Worm (Caenorhabditis elegans) whole organism, L3 larva: ENCODE data around the gene ZK512.4.

Experiments used
- R02D3.7 ChIP-seq: fragments of 150-350 bp; optimal IDR thresholded peaks from 2 replicates; lab custom pipeline; 2014; ENCODE audit warnings: missing biosample characterization, missing genetic modification characterization
- aly-2 ChIP-seq: fragments of 150-350 bp; optimal IDR thresholded peaks from 2 replicates; lab custom pipeline; 2014; ENCODE audit warnings: missing biosample characterization, missing genetic modification characterization
- ama-1 ChIP-seq: fragments of 150-350 bp; optimal IDR thresholded peaks from 2 replicates; lab custom pipeline; 2018
- ceh-16 ChIP-seq: sonication (generic microtip); optimal IDR thresholded peaks from 2 replicates; lab custom pipeline; 2017; ENCODE audit warnings: missing biosample characterization, missing genetic modification characterization
- ceh-28 ChIP-seq: fragments of 150-350 bp; optimal IDR thresholded peaks from 2 replicates; lab custom pipeline; 2014; ENCODE audit warnings: missing biosample characterization, missing genetic modification reagents, missing genetic modification characterization
- daf-12 ChIP-seq: fragments of 150-350 bp; optimal IDR thresholded peaks from 2 replicates; lab custom pipeline; 2014; ENCODE audit warnings: missing biosample characterization, missing genetic modification reagents, missing genetic modification characterization
- egl-27 ChIP-seq: sonication (generic microtip); optimal IDR thresholded peaks from 4 replicates; lab custom pipeline; 2017; ENCODE audit warnings: missing biosample characterization, missing genetic modification reagents, missing genetic modification characterization
- elt-1 ChIP-seq: fragments of 150-350 bp; optimal IDR thresholded peaks from 2 replicates; lab custom pipeline; 2014; ENCODE audit warnings: missing biosample characterization, missing genetic modification characterization
- elt-2 ChIP-seq: sonication (generic microtip); optimal IDR thresholded peaks from 2 replicates; lab custom pipeline; 2016; ENCODE audit warnings: missing genetic modification reagents, mild to moderate bottlenecking, missing genetic modification characterization, missing compliant biosample characterization
- elt-3 ChIP-seq, 3 experiments: fragments of 150-350 bp in 1 of 3; sonication (generic microtip) in 2 of 3; optimal IDR thresholded peaks; 2 replicates in 2 of 3; 4 replicates in 1 of 3; lab custom pipeline; 2014 to 2017; ENCODE audit warnings: missing biosample characterization in 3 of 3, missing genetic modification characterization in 3 of 3
- eor-1 ChIP-seq, 2 experiments: fragments of 150-350 bp; optimal IDR thresholded peaks; 2 replicates each; lab custom pipeline; 2014 to 2018; ENCODE audit warnings: missing biosample characterization in 2 of 2, missing genetic modification characterization in 2 of 2
- fkh-10 ChIP-seq: sonication (generic microtip); optimal IDR thresholded peaks from 2 replicates; lab custom pipeline; 2017; ENCODE audit warnings: missing biosample characterization, missing genetic modification reagents, missing genetic modification characterization
- fkh-2 ChIP-seq: fragments of 150-350 bp; optimal IDR thresholded peaks from 2 replicates; lab custom pipeline; 2014; ENCODE audit warnings: missing biosample characterization, missing genetic modification reagents, missing genetic modification characterization
- fos-1 ChIP-seq: fragments of 150-350 bp; optimal IDR thresholded peaks from 2 replicates; lab custom pipeline; 2014; ENCODE audit warnings: missing biosample characterization, missing genetic modification characterization
- hmg-11 ChIP-seq: sonication (generic microtip); optimal IDR thresholded peaks from 2 replicates; lab custom pipeline; 2016; ENCODE audit warnings: missing genetic modification characterization, missing compliant biosample characterization
- lin-39 ChIP-seq: fragments of 150-350 bp; optimal IDR thresholded peaks from 2 replicates; lab custom pipeline; 2018; ENCODE audit warnings: missing biosample characterization, missing genetic modification reagents, missing genetic modification characterization
- lsy-12 ChIP-seq: sonication (generic microtip); optimal IDR thresholded peaks from 2 replicates; lab custom pipeline; 2016; ENCODE audit warnings: mild to moderate bottlenecking, missing genetic modification characterization, missing compliant biosample characterization
- nfya-1 ChIP-seq: sonication (generic microtip); optimal IDR thresholded peaks from 2 replicates; lab custom pipeline; 2017; ENCODE audit warnings: missing genetic modification characterization, mild to moderate bottlenecking, missing compliant biosample characterization, antibody characterized with exemption, moderate library complexity; ENCODE audit not compliant: insufficient read depth
- nhr-11 ChIP-seq: fragments of 150-350 bp; optimal IDR thresholded peaks from 2 replicates; lab custom pipeline; 2014; ENCODE audit warnings: missing biosample characterization, missing genetic modification characterization
- nhr-23 ChIP-seq: fragments of 150-350 bp; optimal IDR thresholded peaks from 2 replicates; lab custom pipeline; 2014; ENCODE audit warnings: missing biosample characterization, missing genetic modification reagents, missing genetic modification characterization
- nhr-237 ChIP-seq: fragments of 150-350 bp; optimal IDR thresholded peaks from 2 replicates; lab custom pipeline; 2014; ENCODE audit warnings: missing biosample characterization, missing genetic modification characterization
- nhr-25 ChIP-seq: sonication (generic microtip); optimal IDR thresholded peaks from 2 replicates; lab custom pipeline; 2017; ENCODE audit warnings: missing biosample characterization, missing genetic modification characterization
- nhr-28 ChIP-seq: fragments of 150-350 bp; optimal IDR thresholded peaks from 2 replicates; lab custom pipeline; 2014; ENCODE audit warnings: missing biosample characterization, missing genetic modification characterization
- nhr-43 ChIP-seq: sonication (generic microtip); optimal IDR thresholded peaks from 2 replicates; lab custom pipeline; 2016; ENCODE audit warnings: mild to moderate bottlenecking, missing genetic modification characterization, missing compliant biosample characterization; ENCODE audit not compliant: poor library complexity, severe bottlenecking
- nhr-67 ChIP-seq: fragments of 150-350 bp; optimal IDR thresholded peaks from 2 replicates; lab custom pipeline; 2014; ENCODE audit warnings: missing biosample characterization, missing genetic modification characterization
- nhr-77 ChIP-seq: fragments of 150-350 bp; optimal IDR thresholded peaks from 2 replicates; lab custom pipeline; 2014; ENCODE audit warnings: missing biosample characterization, missing genetic modification characterization
- pha-4 ChIP-seq: fragments of 150-350 bp; optimal IDR thresholded peaks from 2 replicates; lab custom pipeline; 2014; ENCODE audit warnings: missing biosample characterization, missing genetic modification reagents, missing genetic modification characterization
- sea-2 ChIP-seq: fragments of 150-350 bp; sonication (generic microtip); optimal IDR thresholded peaks from 4 replicates; lab custom pipeline; 2014; ENCODE audit warnings: missing biosample characterization, missing genetic modification reagents, missing genetic modification characterization
- skn-1 ChIP-seq: fragments of 150-350 bp; optimal IDR thresholded peaks from 2 replicates; lab custom pipeline; 2014; ENCODE audit warnings: missing biosample characterization, missing genetic modification characterization
- snpc-4 ChIP-seq: fragments of 150-350 bp; optimal IDR thresholded peaks from 2 replicates; lab custom pipeline; 2014; ENCODE audit warnings: missing biosample characterization, missing genetic modification characterization
- tbx-2 ChIP-seq: sonication (generic microtip); optimal IDR thresholded peaks from 2 replicates; lab custom pipeline; 2016; ENCODE audit warnings: mild to moderate bottlenecking, missing genetic modification characterization, missing compliant biosample characterization
- unc-39 ChIP-seq: sonication (generic microtip); optimal IDR thresholded peaks from 4 replicates; lab custom pipeline; 2017; ENCODE audit warnings: missing biosample characterization, missing genetic modification characterization
- unc-62 ChIP-seq: fragments of 150-350 bp; sonication (generic microtip); optimal IDR thresholded peaks from 4 replicates; lab custom pipeline; 2014; ENCODE audit warnings: missing biosample characterization, missing genetic modification reagents, missing genetic modification characterization
- zag-1 ChIP-seq: fragments of 150-350 bp; optimal IDR thresholded peaks from 2 replicates; lab custom pipeline; 2014; ENCODE audit warnings: missing biosample characterization, missing genetic modification characterization
- ztf-11 ChIP-seq: fragments of 150-350 bp; optimal IDR thresholded peaks from 2 replicates; lab custom pipeline; 2014; ENCODE audit warnings: missing biosample characterization, missing genetic modification characterization

Gene ZK512.4

ce11 chrIII:9115745-9116144 lies 29.4 kb upstream of the ZK512.4 start:
- TF ChIP-seq ceh-16 (tag; lab: Kevin White, UChicago) (no peak), unc-62 (GFP tag; lab: Kevin White, UChicago) (no peak), lsy-12 (tag; lab: Kevin White, UChicago) (no peak), fos-1 (tag; lab: Kevin White, UChicago) (no peak), R02D3.7 (tag; lab: Kevin White, UChicago) (no peak), aly-2 (tag; lab: Kevin White, UChicago) (no peak), lin-39 (tag; lab: Kevin White, UChicago) (no peak), snpc-4 (tag; lab: Kevin White, UChicago) (no peak), sea-2 (GFP tag; lab: Kevin White, UChicago) (no peak), unc-39 (tag; lab: Kevin White, UChicago) (no peak), hmg-11 (no peak)
- TF ChIP-seq, all 47 proteins: peak for 0

ce11 chrIII:9118314-9118850 lies 26.8 kb upstream of the ZK512.4 start, which contains the start of gene grl-11:
Gene grl-11, minus strand, starts transcription at chrIII:9118364.
- TF ChIP-seq nhr-77 (tag; lab: Kevin White, UChicago) = no peak
- no peak for TF ChIP-seq nhr-25 (tag; lab: Kevin White, UChicago)
- TF ChIP-seq fos-1 (tag; lab: Kevin White, UChicago) = no peak
- TF ChIP-seq nhr-237 (tag; lab: Kevin White, UChicago) = no peak
- TF ChIP-seq, all 47 proteins: peak for 0

ce11 chrIII:9118921-9119606 lies 26.1 kb upstream of the ZK512.4 start, which contains the start of gene ced-11:
Gene ced-11, plus strand, starts transcription at chrIII:9119556.
- TF ChIP-seq zag-1 = no peak
- TF ChIP-seq R02D3.7 (tag; lab: Kevin White, UChicago) = no peak
- TF ChIP-seq nhr-11 (tag; lab: Kevin White, UChicago) = no peak
- TF ChIP-seq unc-39 (tag; lab: Kevin White, UChicago) = no peak
- TF ChIP-seq elt-1 (tag; lab: Kevin White, UChicago) = no peak
- TF ChIP-seq egl-27 = no peak
- TF ChIP-seq ceh-16 (tag; lab: Kevin White, UChicago) = no peak
- no peak for TF ChIP-seq hmg-11
- no peak for TF ChIP-seq pha-4 (tag; lab: Kevin White, UChicago)
- TF ChIP-seq tbx-2 (tag; lab: Kevin White, UChicago) = no peak
- no peak for TF ChIP-seq nhr-67
- TF ChIP-seq snpc-4 (tag; lab: Kevin White, UChicago) = no peak
- TF ChIP-seq daf-12 (tag; lab: Kevin White, UChicago) = no peak
- TF ChIP-seq skn-1 (tag; lab: Kevin White, UChicago) = no peak
- no peak for TF ChIP-seq ceh-28
- TF ChIP-seq elt-2 = no peak
- TF ChIP-seq fkh-10 (GFP tag; lab: Kevin White, UChicago) = no peak
- no peak for TF ChIP-seq eor-1 (tag; optimal IDR thresholded peaks at IDR 0.05; lab: Kevin White, UChicago)

ce11 chrIII:9125789-9126304 lies 19.3 kb upstream of the ZK512.4 start, which contains the start of gene sec-16A.1:
Gene sec-16A.1, plus strand, starts transcription at chrIII:9125839.
- TF ChIP-seq nhr-28 = no peak
- TF ChIP-seq nfya-1 (tag; lab: Kevin White, UChicago) = peak; percentile 37
- TF ChIP-seq elt-3 (tag; optimal IDR thresholded peaks at IDR 0.05; lab: Kevin White, UChicago) = no peak
- peak; percentile 11 for TF ChIP-seq hmg-11
- TF ChIP-seq fkh-2 (tag; lab: Kevin White, UChicago) = no peak
- TF ChIP-seq nhr-43 = peak; percentile 40
- no peak for TF ChIP-seq nhr-67
- TF ChIP-seq nhr-25 (tag; lab: Kevin White, UChicago) = peak; percentile 46
- TF ChIP-seq pha-4 (tag; lab: Kevin White, UChicago) = no peak
- TF ChIP-seq snpc-4 (tag; lab: Kevin White, UChicago) = no peak
- no peak for TF ChIP-seq ama-1
- TF ChIP-seq skn-1 (tag; lab: Kevin White, UChicago) = no peak
- TF ChIP-seq ztf-11 (tag; lab: Kevin White, UChicago) = no peak
- TF ChIP-seq R02D3.7 (tag; lab: Kevin White, UChicago) = no peak
- peak; percentile 27 for TF ChIP-seq elt-2
- TF ChIP-seq nhr-23 (tag; lab: Kevin White, UChicago) = peak; percentile 82
